Fruit fly (Drosophila melanogaster) whole organism, embryonic: Measurements from ENCODE around the gene ebd1.

Source experiments
- Abd-B ChIP-seq: fragments of 200-800 bp; sonication (Bioruptor generic); optimal IDR thresholded peaks from 2 replicates; lab custom pipeline; 2018; ENCODE audit warnings: missing biosample characterization, mild to moderate bottlenecking, missing genetic modification characterization, moderate library complexity
- Atf6 ChIP-seq: fragments of 200-800 bp; sonication (Bioruptor generic); IDR thresholded peaks from 2 replicates; pipeline ENCODE4 v1.3.6; 2022; ENCODE audit warnings: missing biosample characterization, missing genetic modification characterization
- CG12769 ChIP-seq: fragments of 200-800 bp; sonication (Bioruptor generic); optimal IDR thresholded peaks from 2 replicates; lab custom pipeline; 2019; ENCODE audit warnings: missing biosample characterization, mild to moderate bottlenecking, missing genetic modification characterization, moderate library complexity
- CG13424 ChIP-seq: fragments of 200-800 bp; sonication (Bioruptor generic); optimal IDR thresholded peaks from 2 replicates; lab custom pipeline; 2019; ENCODE audit warnings: missing biosample characterization, mild to moderate bottlenecking, missing genetic modification characterization, moderate library complexity
- CG15514 ChIP-seq: fragments of 200-800 bp; sonication (Bioruptor generic); optimal IDR thresholded peaks from 3 replicates; lab custom pipeline; 2017; ENCODE audit warnings: missing biosample characterization, missing genetic modification characterization, mild to moderate bottlenecking, moderate library complexity, missing genetic modification reagents
- CG16815 ChIP-seq: fragments of 200-800 bp; sonication (Bioruptor generic); optimal IDR thresholded peaks from 3 replicates; lab custom pipeline; 2017; ENCODE audit warnings: missing biosample characterization, mild to moderate bottlenecking, missing genetic modification characterization
- CG17612 ChIP-seq: fragments of 200-800 bp; sonication (Bioruptor generic); IDR thresholded peaks from 2 replicates; pipeline ENCODE4 v1.3.6; 2022; ENCODE audit warnings: missing biosample characterization, missing genetic modification characterization
- CG1832 ChIP-seq: fragments of 200-800 bp; sonication (Bioruptor generic); optimal IDR thresholded peaks from 2 replicates; lab custom pipeline; 2017; ENCODE audit warnings: missing biosample characterization, mild to moderate bottlenecking, missing genetic modification characterization, inconsistent platforms
- CG2129 ChIP-seq: fragments of 200-800 bp; sonication (Bioruptor generic); IDR thresholded peaks from 2 replicates; pipeline ENCODE4 v1.3.6; 2022; ENCODE audit warnings: missing biosample characterization, missing genetic modification characterization; ENCODE audit not compliant: partially characterized antibody
- CG3163 ChIP-seq: fragments of 200-800 bp; sonication (Bioruptor generic); optimal IDR thresholded peaks from 3 replicates; lab custom pipeline; 2016; ENCODE audit warnings: missing biosample characterization, missing genetic modification characterization
- CG32532 ChIP-seq: fragments of 200-800 bp; sonication (Bioruptor generic); IDR thresholded peaks from 2 replicates; pipeline ENCODE4 v1.3.6; 2022; ENCODE audit warnings: missing biosample characterization, missing genetic modification characterization
- CG33557 ChIP-seq: fragments of 200-800 bp; sonication (Bioruptor generic); optimal IDR thresholded peaks from 2 replicates; lab custom pipeline; 2019; ENCODE audit warnings: missing biosample characterization, mild to moderate bottlenecking, missing genetic modification characterization, moderate library complexity
- CG5953 ChIP-seq: fragments of 200-800 bp; sonication (Bioruptor generic); IDR thresholded peaks from 2 replicates; pipeline ENCODE4 v1.3.6; 2022; ENCODE audit warnings: missing biosample characterization, missing genetic modification characterization
- CG7745 ChIP-seq: fragments of 200-800 bp; sonication (Bioruptor generic); optimal IDR thresholded peaks from 2 replicates; lab custom pipeline; 2018; ENCODE audit warnings: missing biosample characterization, mild to moderate bottlenecking, missing genetic modification characterization, moderate library complexity
- CG7987 ChIP-seq: fragments of 200-800 bp; sonication (Bioruptor generic); optimal IDR thresholded peaks from 2 replicates; lab custom pipeline; 2018; ENCODE audit warnings: missing biosample characterization, mild to moderate bottlenecking, missing genetic modification characterization, moderate library complexity
- CG8388 ChIP-seq: fragments of 200-800 bp; sonication (Bioruptor generic); optimal IDR thresholded peaks from 2 replicates; lab custom pipeline; 2019; ENCODE audit warnings: missing biosample characterization, mild to moderate bottlenecking, missing genetic modification characterization, moderate library complexity
- Camta ChIP-seq: fragments of 200-800 bp; sonication (Bioruptor generic); optimal IDR thresholded peaks from 2 replicates; lab custom pipeline; 2016; ENCODE audit warnings: missing biosample characterization, missing genetic modification characterization
- Dbx ChIP-seq: fragments of 200-800 bp; sonication (Bioruptor generic); IDR thresholded peaks from 3 replicates; pipeline ENCODE4 v1.3.6; 2022; ENCODE audit warnings: missing biosample characterization, missing genetic modification characterization
- Fer3 ChIP-seq: fragments of 200-800 bp; sonication (Bioruptor generic); optimal IDR thresholded peaks from 2 replicates; lab custom pipeline; 2018; ENCODE audit warnings: missing biosample characterization, mild to moderate bottlenecking, missing genetic modification characterization, moderate library complexity
- Hr78 ChIP-seq, 2 experiments: fragments of 200-800 bp in 1 of 2; fragments of >200 bp in 1 of 2; sonication (Bioruptor generic) in 1 of 2; optimal IDR thresholded peaks; 2 replicates each; lab custom pipeline; 2017 to 2019; ENCODE audit warnings: missing biosample characterization in 2 of 2, missing genetic modification characterization in 2 of 2, mild to moderate bottlenecking in 1 of 2, moderate library complexity in 1 of 2
- Jarid2 ChIP-seq: fragments of 200-800 bp; sonication (Bioruptor generic); optimal IDR thresholded peaks from 3 replicates; lab custom pipeline; 2017; ENCODE audit warnings: mild to moderate bottlenecking, missing biosample characterization, missing genetic modification reagents, missing genetic modification characterization
- Meics ChIP-seq: fragments of 200-800 bp; sonication (Bioruptor generic); optimal IDR thresholded peaks from 2 replicates; lab custom pipeline; 2017; ENCODE audit warnings: missing biosample characterization, mild to moderate bottlenecking, missing genetic modification characterization
- NK7.1 ChIP-seq: fragments of 200-800 bp; sonication (Bioruptor generic); optimal IDR thresholded peaks from 3 replicates; lab custom pipeline; 2016; ENCODE audit warnings: missing biosample characterization, missing genetic modification characterization
- Neu2 ChIP-seq: fragments of 200-800 bp; sonication (Bioruptor generic); optimal IDR thresholded peaks from 3 replicates; lab custom pipeline; 2016; ENCODE audit warnings: missing biosample characterization, missing genetic modification characterization, borderline replicate concordance
- NfI ChIP-seq: fragments of 200-800 bp; sonication (Bioruptor generic); optimal IDR thresholded peaks from 3 replicates; lab custom pipeline; 2018; ENCODE audit warnings: missing biosample characterization, mild to moderate bottlenecking, missing genetic modification characterization, moderate library complexity
- Side ChIP-seq: fragments of 200-800 bp; sonication (Bioruptor generic); optimal IDR thresholded peaks from 2 replicates; lab custom pipeline; 2016; ENCODE audit warnings: missing biosample characterization, missing genetic modification characterization
- Xrp1 ChIP-seq: fragments of 200-800 bp; sonication (Bioruptor generic); IDR thresholded peaks from 2 replicates; pipeline ENCODE4 v1.3.6; 2022; ENCODE audit warnings: missing biosample characterization, missing genetic modification characterization
- ap ChIP-seq: fragments of 200-800 bp; sonication (Bioruptor generic); IDR thresholded peaks from 2 replicates; pipeline ENCODE4 v1.3.6; 2022; ENCODE audit warnings: missing biosample characterization, missing genetic modification characterization
- bowl ChIP-seq: fragments of 200-800 bp; sonication (Bioruptor generic); IDR thresholded peaks from 2 replicates; pipeline ENCODE4 v1.3.6; 2022; ENCODE audit warnings: missing biosample characterization, missing genetic modification characterization
- cad ChIP-seq: fragments of >200 bp; optimal IDR thresholded peaks from 2 replicates; lab custom pipeline; 2017; ENCODE audit warnings: missing biosample characterization, missing genetic modification characterization
- cato ChIP-seq: fragments of 200-800 bp; sonication (Bioruptor generic); optimal IDR thresholded peaks from 2 replicates; lab custom pipeline; 2016; ENCODE audit warnings: missing biosample characterization, missing genetic modification characterization, borderline replicate concordance
- caup ChIP-seq: fragments of 200-800 bp; sonication (Bioruptor generic); optimal IDR thresholded peaks from 3 replicates; lab custom pipeline; 2017; ENCODE audit warnings: missing biosample characterization, mild to moderate bottlenecking, missing genetic modification characterization, moderate library complexity; ENCODE audit not compliant: severe bottlenecking
- corto ChIP-seq: fragments of 200-800 bp; sonication (Bioruptor generic); optimal IDR thresholded peaks from 2 replicates; lab custom pipeline; 2016; ENCODE audit warnings: missing biosample characterization, mild to moderate bottlenecking, missing genetic modification characterization, moderate library complexity
- crol ChIP-seq: fragments of 200-800 bp; sonication (Bioruptor generic); IDR thresholded peaks from 2 replicates; pipeline ENCODE4 v1.3.6; 2022; ENCODE audit warnings: missing biosample characterization, missing genetic modification characterization
- dmrt99B ChIP-seq: fragments of 200-800 bp; sonication (Bioruptor generic); optimal IDR thresholded peaks from 2 replicates; lab custom pipeline; 2018; ENCODE audit warnings: missing biosample characterization, mild to moderate bottlenecking, missing genetic modification characterization, moderate library complexity
- ftz-f1 ChIP-seq: fragments of 200-800 bp; sonication (Bioruptor generic); optimal IDR thresholded peaks from 2 replicates; lab custom pipeline; 2016; ENCODE audit warnings: missing biosample characterization, missing genetic modification characterization
- gcm2 ChIP-seq: fragments of 200-800 bp; sonication (Bioruptor generic); optimal IDR thresholded peaks from 2 replicates; lab custom pipeline; 2016; ENCODE audit warnings: missing biosample characterization, missing genetic modification characterization
- gsb-n ChIP-seq: fragments of 200-800 bp; sonication (Bioruptor generic); optimal IDR thresholded peaks from 3 replicates; lab custom pipeline; 2018; ENCODE audit warnings: missing biosample characterization, mild to moderate bottlenecking, missing genetic modification characterization
- hth ChIP-seq: fragments of >200 bp; optimal IDR thresholded peaks from 2 replicates; lab custom pipeline; 2017; ENCODE audit warnings: inconsistent platforms
- kay ChIP-seq: fragments of 200-800 bp; sonication (Bioruptor generic); optimal IDR thresholded peaks from 2 replicates; lab custom pipeline; 2016; ENCODE audit warnings: missing biosample characterization, missing genetic modification characterization
- kni ChIP-seq: fragments of 200-800 bp; sonication (Bioruptor generic); optimal IDR thresholded peaks from 3 replicates; lab custom pipeline; 2017; ENCODE audit warnings: mild to moderate bottlenecking, missing biosample characterization, missing genetic modification reagents, missing genetic modification characterization
- nau ChIP-seq: fragments of 200-800 bp; sonication (Bioruptor generic); optimal IDR thresholded peaks from 3 replicates; lab custom pipeline; 2017; ENCODE audit warnings: missing biosample characterization, mild to moderate bottlenecking, missing genetic modification characterization, missing genetic modification reagents
- pb ChIP-seq: fragments of 200-800 bp; sonication (Bioruptor generic); optimal IDR thresholded peaks from 3 replicates; lab custom pipeline; 2016; ENCODE audit warnings: missing biosample characterization, missing genetic modification characterization
- ro ChIP-seq: fragments of 200-800 bp; sonication (Bioruptor generic); IDR thresholded peaks from 2 replicates; pipeline ENCODE4 v1.3.6; 2022; ENCODE audit warnings: missing biosample characterization, missing genetic modification characterization
- row ChIP-seq: fragments of 200-800 bp; sonication (Bioruptor generic); IDR thresholded peaks from 3 replicates; pipeline ENCODE4 v1.3.6; 2022; ENCODE audit warnings: missing biosample characterization, missing genetic modification characterization
- slou ChIP-seq: fragments of 200-800 bp; sonication (Bioruptor generic); optimal IDR thresholded peaks from 3 replicates; lab custom pipeline; 2016; ENCODE audit warnings: missing biosample characterization, missing genetic modification characterization
- tio ChIP-seq: fragments of 200-800 bp; sonication (Bioruptor generic); optimal IDR thresholded peaks from 2 replicates; lab custom pipeline; 2017; ENCODE audit warnings: missing biosample characterization, missing genetic modification characterization, inconsistent platforms
- unc-4 ChIP-seq: fragments of 200-800 bp; sonication (Bioruptor generic); IDR thresholded peaks from 2 replicates; pipeline ENCODE4 v1.3.6; 2022; ENCODE audit warnings: missing biosample characterization, missing genetic modification characterization; ENCODE audit not compliant: partially characterized antibody
- zfh2 ChIP-seq: fragments of 200-800 bp; sonication (Bioruptor generic); optimal IDR thresholded peaks from 2 replicates; lab custom pipeline; 2016; ENCODE audit warnings: missing biosample characterization, missing genetic modification characterization

Gene ebd1

dm6 chr3L:682420-682882, 2.9 kb downstream of the ebd1 start, which contains the start of gene CG3386 (continued):
- no peak for TF ChIP-seq unc-4
- TF ChIP-seq kay (GFP tag; lab: Kevin White, UChicago), result no peak
- TF ChIP-seq NfI, result no peak
- TF ChIP-seq ap, result no peak
- TF ChIP-seq nau (GFP tag; lab: Kevin White, UChicago), result no peak
- no peak for TF ChIP-seq gsb-n (tag; lab: Kevin White, UChicago)
- TF ChIP-seq Fer3 (tag; lab: Kevin White, UChicago), result no peak
- TF ChIP-seq CG13424 (tag; lab: Kevin White, UChicago), result no peak
- TF ChIP-seq CG5953 (GFP tag; lab: Robert Waterston, UW), result no peak
- no peak for TF ChIP-seq CG12769 (tag; lab: Kevin White, UChicago)
- no peak for TF ChIP-seq crol (GFP tag; lab: Robert Waterston, UW)
- TF ChIP-seq dmrt99B, result no peak
- no peak for TF ChIP-seq caup (GFP tag; lab: Kevin White, UChicago)
- no peak for TF ChIP-seq CG7745
- TF ChIP-seq CG3163, result peak; percentile 95

- no peak for TF ChIP-seq ro
- no peak for TF ChIP-seq dmrt99B
- peak; percentile 48; the same call in 1 of the 2 replicates for TF ChIP-seq Xrp1
- peak; percentile 33; the same call in 2 of the 3 replicates for TF ChIP-seq row (GFP tag; lab: Robert Waterston, UW)
- no peak for TF ChIP-seq bowl (GFP tag; lab: Robert Waterston, UW)
- no peak for TF ChIP-seq CG1832 (GFP tag; lab: Kevin White, UChicago)
- no peak for TF ChIP-seq cato
- TF ChIP-seq Neu2 (GFP tag; lab: Kevin White, UChicago), result no peak
- TF ChIP-seq Camta (GFP tag; lab: Kevin White, UChicago), result no peak
- peak; percentile 38 for TF ChIP-seq Meics (GFP tag; lab: Kevin White, UChicago)
- peak; percentile 96 for TF ChIP-seq kni (GFP tag; lab: Kevin White, UChicago)
- peak; percentile 29 for TF ChIP-seq Side (GFP tag; lab: Kevin White, UChicago)
- TF ChIP-seq Jarid2 (GFP tag; lab: Kevin White, UChicago), result peak; percentile 51
- no peak for TF ChIP-seq slou (GFP tag; lab: Kevin White, UChicago)
- no peak for TF ChIP-seq CG17612
- TF ChIP-seq CG32532 (GFP tag; lab: Robert Waterston, UW), result peak; percentile 37; the same call in 1 of the 2 replicates
- no peak for TF ChIP-seq Hr78 (GFP tag; optimal IDR thresholded peaks at IDR 0.05; lab: Kevin White, UChicago)
- peak; percentile 26 for TF ChIP-seq Abd-B (GFP tag; lab: Kevin White, UChicago)
- peak; percentile 70 for TF ChIP-seq CG15514 (GFP tag; lab: Kevin White, UChicago)
- peak; percentile 8 for TF ChIP-seq ftz-f1
- 0 out of 2 replicates have a peak, but pooled peaks have one; percentile 33 for TF ChIP-seq Atf6 (GFP tag; lab: Robert Waterston, UW)
- no peak for TF ChIP-seq corto
- peak; percentile 17; the same call in 1 of the 3 replicates for TF ChIP-seq Dbx (GFP tag; lab: Robert Waterston, UW)
- TF ChIP-seq CG8388 (GFP tag; lab: Kevin White, UChicago), result no peak
- no peak for TF ChIP-seq NK7.1 (GFP tag; lab: Kevin White, UChicago)
- no peak for TF ChIP-seq hth (lab: Kevin White, UChicago)
- peak; percentile 44 for TF ChIP-seq CG33557 (GFP tag; lab: Kevin White, UChicago)
- no peak for TF ChIP-seq tio
- TF ChIP-seq pb (GFP tag; lab: Kevin White, UChicago), result peak; percentile 50
- peak; percentile 32 for TF ChIP-seq gcm2
- peak; percentile 9 for TF ChIP-seq CG7987 (GFP tag; lab: Kevin White, UChicago)
- peak; percentile 33 for TF ChIP-seq cad (GFP tag; lab: Kevin White, UChicago)
- TF ChIP-seq zfh2 (GFP tag; lab: Kevin White, UChicago), result peak; percentile 40
- no peak for TF ChIP-seq CG16815 (GFP tag; lab: Kevin White, UChicago)
- TF ChIP-seq CG2129 (GFP tag; lab: Robert Waterston, UW), result no peak
Observed at dm6 chr3L:681793-682369, 3.5 kb downstream of the ebd1 start.
